Fruit fly (Drosophila melanogaster) whole organism, embryonic: ENCODE data around the gene CG15914.
A peak's percentile ranks its signal among the peaks of the same experiment; 100 is the strongest.

ENCODE experiments used
- ATbp ChIP-seq: fragments of 200-800 bp; sonication (Bioruptor generic); optimal IDR thresholded peaks from 2 replicates; lab custom pipeline; 2017; ENCODE audit warnings: missing biosample characterization, mild to moderate bottlenecking, missing genetic modification characterization, missing genetic modification reagents
- Aef1 ChIP-seq: fragments of 200-800 bp; sonication (Bioruptor generic); IDR thresholded peaks from 3 replicates; pipeline ENCODE4 v1.3.6; 2022; ENCODE audit warnings: missing biosample characterization, missing genetic modification characterization
- CG12391 ChIP-seq: fragments of 200-800 bp; sonication (Bioruptor generic); optimal IDR thresholded peaks from 3 replicates; lab custom pipeline; 2018; ENCODE audit warnings: missing biosample characterization, mild to moderate bottlenecking, missing genetic modification characterization, moderate library complexity
- CG12659 ChIP-seq: fragments of 200-800 bp; sonication (Bioruptor generic); optimal IDR thresholded peaks from 3 replicates; lab custom pipeline; 2017; ENCODE audit warnings: mild to moderate bottlenecking, missing biosample characterization, missing genetic modification reagents, missing genetic modification characterization
- CG13287 ChIP-seq: fragments of 200-800 bp; sonication (Bioruptor generic); IDR thresholded peaks from 2 replicates; pipeline ENCODE4 v1.3.6; 2022; ENCODE audit warnings: missing biosample characterization, missing genetic modification characterization; ENCODE audit not compliant: partially characterized antibody
- CG15696 ChIP-seq: fragments of 200-800 bp; sonication (Bioruptor generic); optimal IDR thresholded peaks from 2 replicates; lab custom pipeline; 2019; ENCODE audit warnings: missing biosample characterization, mild to moderate bottlenecking, missing genetic modification characterization, moderate library complexity
- CG2712 ChIP-seq: fragments of 200-800 bp; optimal IDR thresholded peaks from 3 replicates; lab custom pipeline; 2019; ENCODE audit warnings: missing biosample characterization, mild to moderate bottlenecking, missing genetic modification characterization, moderate library complexity
- CG30431 ChIP-seq: fragments of 200-800 bp; sonication (Bioruptor generic); optimal IDR thresholded peaks from 2 replicates; lab custom pipeline; 2017; ENCODE audit warnings: missing biosample characterization, missing genetic modification characterization
- CG4424 ChIP-seq: fragments of 200-800 bp; sonication (Bioruptor generic); optimal IDR thresholded peaks from 3 replicates; lab custom pipeline; 2016; ENCODE audit warnings: missing biosample characterization, missing genetic modification characterization
- CG4730 ChIP-seq: fragments of 200-800 bp; sonication (Bioruptor generic); IDR thresholded peaks from 2 replicates; pipeline ENCODE4 v1.3.6; 2022; ENCODE audit warnings: missing biosample characterization, missing genetic modification characterization
- CG7963 ChIP-seq: fragments of 200-800 bp; sonication (Bioruptor generic); IDR thresholded peaks from 3 replicates; pipeline ENCODE4 v1.3.6; 2022; ENCODE audit warnings: missing biosample characterization, missing genetic modification characterization; ENCODE audit not compliant: partially characterized antibody
- CG8924 ChIP-seq: fragments of 200-800 bp; optimal IDR thresholded peaks from 3 replicates; lab custom pipeline; 2019; ENCODE audit warnings: missing biosample characterization, mild to moderate bottlenecking, missing genetic modification characterization, moderate library complexity
- Camta ChIP-seq: fragments of 200-800 bp; sonication (Bioruptor generic); optimal IDR thresholded peaks from 2 replicates; lab custom pipeline; 2016; ENCODE audit warnings: missing biosample characterization, missing genetic modification characterization
- Dek ChIP-seq: fragments of 200-800 bp; sonication (Bioruptor generic); optimal IDR thresholded peaks from 3 replicates; lab custom pipeline; 2019; ENCODE audit warnings: missing biosample characterization, mild to moderate bottlenecking, missing genetic modification characterization, moderate library complexity
- Dip3 ChIP-seq: fragments of 200-800 bp; sonication (Bioruptor generic); optimal IDR thresholded peaks from 3 replicates; lab custom pipeline; 2016; ENCODE audit warnings: missing biosample characterization, missing genetic modification characterization
- Elba2 ChIP-seq: fragments of 200-800 bp; sonication (Bioruptor generic); optimal IDR thresholded peaks from 3 replicates; lab custom pipeline; 2016; ENCODE audit warnings: missing biosample characterization, missing genetic modification characterization
- H15 ChIP-seq: fragments of 200-800 bp; sonication (Bioruptor generic); IDR thresholded peaks from 3 replicates; pipeline ENCODE4 v1.3.6; 2022; ENCODE audit warnings: missing biosample characterization, missing genetic modification characterization
- HLH4C ChIP-seq: fragments of 200-800 bp; sonication (Bioruptor generic); IDR thresholded peaks from 3 replicates; pipeline ENCODE4 v1.3.6; 2022; ENCODE audit warnings: missing biosample characterization, missing genetic modification characterization; ENCODE audit not compliant: partially characterized antibody
- HmgD ChIP-seq: fragments of 200-800 bp; sonication (Bioruptor generic); optimal IDR thresholded peaks from 3 replicates; lab custom pipeline; 2016; ENCODE audit warnings: missing biosample characterization, missing genetic modification characterization
- HmgZ ChIP-seq: fragments of 200-800 bp; sonication (Bioruptor generic); optimal IDR thresholded peaks from 2 replicates; lab custom pipeline; 2018; ENCODE audit warnings: missing biosample characterization, mild to moderate bottlenecking, missing genetic modification characterization
- Lim3 ChIP-seq: fragments of 200-800 bp; sonication (Bioruptor generic); IDR thresholded peaks from 2 replicates; pipeline ENCODE4 v1.3.6; 2022; ENCODE audit warnings: missing biosample characterization, missing genetic modification characterization
- MESR4 ChIP-seq: fragments of 200-800 bp; sonication (Bioruptor generic); optimal IDR thresholded peaks from 2 replicates; lab custom pipeline; 2018; ENCODE audit warnings: missing biosample characterization, mild to moderate bottlenecking, missing genetic modification characterization, moderate library complexity
- Myb ChIP-seq: fragments of 200-800 bp; sonication (Bioruptor generic); optimal IDR thresholded peaks from 2 replicates; lab custom pipeline; 2016; ENCODE audit warnings: missing biosample characterization, missing genetic modification characterization
- NC2β ChIP-seq: fragments of 200-800 bp; sonication (Bioruptor generic); optimal IDR thresholded peaks from 2 replicates; lab custom pipeline; 2016; ENCODE audit warnings: missing biosample characterization, missing genetic modification characterization
- Nf-YB ChIP-seq: fragments of 200-800 bp; sonication (Bioruptor generic); optimal IDR thresholded peaks from 3 replicates; lab custom pipeline; 2019; ENCODE audit warnings: missing biosample characterization, mild to moderate bottlenecking, missing genetic modification characterization, moderate library complexity
- Opbp ChIP-seq: fragments of 200-800 bp; sonication (Bioruptor generic); IDR thresholded peaks from 3 replicates; pipeline ENCODE4 v1.3.6; 2022; ENCODE audit warnings: missing biosample characterization, missing genetic modification characterization; ENCODE audit not compliant: partially characterized antibody
- PHDP ChIP-seq: fragments of 200-800 bp; sonication (Bioruptor generic); optimal IDR thresholded peaks from 3 replicates; lab custom pipeline; 2018; ENCODE audit warnings: missing biosample characterization, mild to moderate bottlenecking, missing genetic modification characterization, moderate library complexity
- Scr ChIP-seq: fragments of 200-800 bp; sonication (Bioruptor generic); IDR thresholded peaks from 2 replicates; pipeline ENCODE4 v1.3.6; 2022; ENCODE audit warnings: missing biosample characterization, missing genetic modification characterization; ENCODE audit not compliant: partially characterized antibody
- Sry-β ChIP-seq: fragments of 200-800 bp; sonication (Bioruptor generic); optimal IDR thresholded peaks from 2 replicates; lab custom pipeline; 2018; ENCODE audit warnings: missing biosample characterization, mild to moderate bottlenecking, missing genetic modification characterization, moderate library complexity
- ac ChIP-seq: fragments of 200-800 bp; sonication (Bioruptor generic); optimal IDR thresholded peaks from 3 replicates; lab custom pipeline; 2017; ENCODE audit warnings: missing biosample characterization, mild to moderate bottlenecking, missing genetic modification characterization
- caup ChIP-seq: fragments of 200-800 bp; sonication (Bioruptor generic); optimal IDR thresholded peaks from 3 replicates; lab custom pipeline; 2017; ENCODE audit warnings: missing biosample characterization, mild to moderate bottlenecking, missing genetic modification characterization, moderate library complexity; ENCODE audit not compliant: severe bottlenecking
- cg ChIP-seq: fragments of 200-800 bp; sonication (Bioruptor generic); optimal IDR thresholded peaks from 3 replicates; lab custom pipeline; 2019; ENCODE audit warnings: missing biosample characterization, mild to moderate bottlenecking, missing genetic modification characterization, moderate library complexity
- corto ChIP-seq: fragments of 200-800 bp; sonication (Bioruptor generic); optimal IDR thresholded peaks from 2 replicates; lab custom pipeline; 2016; ENCODE audit warnings: missing biosample characterization, mild to moderate bottlenecking, missing genetic modification characterization, moderate library complexity
- dm ChIP-seq: fragments of 200-800 bp; sonication (Bioruptor generic); optimal IDR thresholded peaks from 3 replicates; lab custom pipeline; 2016; ENCODE audit warnings: missing biosample characterization, missing genetic modification characterization
- ftz-f1 ChIP-seq: fragments of 200-800 bp; sonication (Bioruptor generic); optimal IDR thresholded peaks from 2 replicates; lab custom pipeline; 2016; ENCODE audit warnings: missing biosample characterization, missing genetic modification characterization
- grau ChIP-seq: fragments of 200-800 bp; optimal IDR thresholded peaks from 3 replicates; lab custom pipeline; 2019; ENCODE audit warnings: missing biosample characterization, mild to moderate bottlenecking, missing genetic modification characterization, moderate library complexity
- hb ChIP-seq: fragments of 200-800 bp; sonication (Bioruptor generic); IDR thresholded peaks from 3 replicates; pipeline ENCODE4 v1.3.6; 2022; ENCODE audit warnings: missing biosample characterization, missing genetic modification characterization; ENCODE audit not compliant: partially characterized antibody
- insv ChIP-seq, 2 experiments: fragments of 200-800 bp; sonication (Bioruptor generic); optimal IDR thresholded peaks; 3 replicates each; lab custom pipeline; 2016 to 2018; ENCODE audit warnings: missing biosample characterization in 2 of 2, missing genetic modification characterization in 2 of 2
- jigr1 ChIP-seq: fragments of 200-800 bp; sonication (Bioruptor generic); IDR thresholded peaks from 3 replicates; pipeline ENCODE4 v1.3.6; 2022; ENCODE audit warnings: missing biosample characterization, missing genetic modification characterization
- kni ChIP-seq: fragments of 200-800 bp; sonication (Bioruptor generic); optimal IDR thresholded peaks from 3 replicates; lab custom pipeline; 2017; ENCODE audit warnings: mild to moderate bottlenecking, missing biosample characterization, missing genetic modification reagents, missing genetic modification characterization
- knrl ChIP-seq: fragments of 200-800 bp; sonication (Bioruptor generic); IDR thresholded peaks from 3 replicates; pipeline ENCODE4 v1.3.6; 2022; ENCODE audit warnings: missing biosample characterization, missing genetic modification characterization; ENCODE audit not compliant: partially characterized antibody
- nerfin-2 ChIP-seq: fragments of 200-800 bp; sonication (Bioruptor generic); IDR thresholded peaks from 2 replicates; pipeline ENCODE4 v1.3.6; 2022; ENCODE audit warnings: missing biosample characterization, missing genetic modification characterization; ENCODE audit not compliant: partially characterized antibody
- ranshi ChIP-seq: fragments of 200-800 bp; sonication (Bioruptor generic); IDR thresholded peaks from 2 replicates; pipeline ENCODE4 v1.3.6; 2022; ENCODE audit warnings: missing biosample characterization, missing genetic modification characterization
- sd ChIP-seq: fragments of 200-800 bp; sonication (Bioruptor generic); optimal IDR thresholded peaks from 3 replicates; lab custom pipeline; 2018; ENCODE audit warnings: missing biosample characterization, mild to moderate bottlenecking, missing genetic modification characterization, moderate library complexity
- sens ChIP-seq: fragments of 200-800 bp; sonication (Bioruptor generic); peaks from one replicate; lab custom pipeline; 2016; ENCODE audit warnings: missing biosample characterization, missing genetic modification characterization
- tio ChIP-seq: fragments of 200-800 bp; sonication (Bioruptor generic); optimal IDR thresholded peaks from 2 replicates; lab custom pipeline; 2017; ENCODE audit warnings: missing biosample characterization, missing genetic modification characterization, inconsistent platforms
- trem ChIP-seq: fragments of 200-800 bp; optimal IDR thresholded peaks from 3 replicates; lab custom pipeline; 2019; ENCODE audit warnings: missing biosample characterization, mild to moderate bottlenecking, missing genetic modification characterization, moderate library complexity
- unc-4 ChIP-seq: fragments of 200-800 bp; sonication (Bioruptor generic); IDR thresholded peaks from 2 replicates; pipeline ENCODE4 v1.3.6; 2022; ENCODE audit warnings: missing biosample characterization, missing genetic modification characterization; ENCODE audit not compliant: partially characterized antibody
- zen ChIP-seq: fragments of 200-800 bp; sonication (Bioruptor generic); optimal IDR thresholded peaks from 3 replicates; lab custom pipeline; 2018; ENCODE audit warnings: missing biosample characterization, mild to moderate bottlenecking, missing genetic modification characterization, moderate library complexity
- zen2 ChIP-seq: fragments of 200-800 bp; sonication (Bioruptor generic); IDR thresholded peaks from 3 replicates; pipeline ENCODE4 v1.3.6; 2022; ENCODE audit warnings: missing biosample characterization, missing genetic modification characterization; ENCODE audit not compliant: partially characterized antibody

CG15914 gene

DNA sequence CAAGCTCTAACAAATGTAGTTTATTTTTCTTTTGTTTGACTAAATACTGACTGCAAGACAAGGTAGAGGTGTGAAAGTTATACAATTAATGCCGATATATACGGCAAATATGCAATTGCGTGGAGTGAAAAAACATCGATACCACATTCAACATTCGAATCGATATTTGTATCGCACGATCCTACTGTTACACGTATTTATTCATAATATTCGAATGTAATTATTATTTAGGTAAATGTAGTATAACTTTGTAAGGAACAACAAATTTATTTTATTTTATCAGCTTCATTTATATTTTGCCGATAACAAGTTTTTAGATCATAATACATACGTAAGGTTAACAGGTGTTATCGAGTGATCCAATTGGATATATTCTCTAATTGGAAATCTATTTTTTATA lies 17.8 kb upstream of the CG15914 start, which contains the start of gene Chc:
TSS of gene Chc (minus strand) at position 98 of the 400 bp plus-strand sequence.
- no peak for TF ChIP-seq NC2β (GFP tag; lab: Kevin White, UChicago)
- peak; percentile 9 for TF ChIP-seq grau (tag; lab: Kevin White, UChicago)
- peak; percentile 97 for TF ChIP-seq CG7963
- TF ChIP-seq insv (GFP tag; optimal IDR thresholded peaks at IDR 0.05; lab: Kevin White, UChicago), result peak; percentile 72 to 97
- TF ChIP-seq nerfin-2, result peak; percentile 93
- peak; percentile 69 for TF ChIP-seq sd
- TF ChIP-seq jigr1 (GFP tag; lab: Robert Waterston, UW), result no peak
- no peak for TF ChIP-seq Elba2 (GFP tag; lab: Kevin White, UChicago)
- peak; percentile 96 for TF ChIP-seq hb
- TF ChIP-seq knrl (GFP tag; lab: Robert Waterston, UW), result peak; percentile 96
- TF ChIP-seq Opbp (GFP tag; lab: Robert Waterston, UW), result peak; percentile 98
- TF ChIP-seq HLH4C (GFP tag; lab: Robert Waterston, UW), result peak; percentile 98
- no peak for TF ChIP-seq cg (GFP tag; lab: Kevin White, UChicago)
- TF ChIP-seq Scr (GFP tag; lab: Robert Waterston, UW), result peak; percentile 97
- no peak for TF ChIP-seq Aef1 (GFP tag; lab: Robert Waterston, UW)
- peak; percentile 57 for TF ChIP-seq sens
- TF ChIP-seq CG13287 (GFP tag; lab: Robert Waterston, UW), result peak; percentile 96
- TF ChIP-seq Dek (tag; lab: Kevin White, UChicago), result no peak
- no peak for TF ChIP-seq Sry-β
- TF ChIP-seq HmgZ (tag; lab: Kevin White, UChicago), result peak; percentile 58
- TF ChIP-seq HmgD (GFP tag; lab: Kevin White, UChicago), result no peak
- no peak for TF ChIP-seq kni (GFP tag; lab: Kevin White, UChicago)
- no peak for TF ChIP-seq Dip3 (GFP tag; lab: Kevin White, UChicago)
- no peak for TF ChIP-seq caup (GFP tag; lab: Kevin White, UChicago)
- no peak for TF ChIP-seq ac (GFP tag; lab: Kevin White, UChicago)
- no peak for TF ChIP-seq Lim3 (GFP tag; lab: Robert Waterston, UW)
- TF ChIP-seq Camta (GFP tag; lab: Kevin White, UChicago), result no peak
- no peak for TF ChIP-seq ftz-f1 (GFP tag; lab: Kevin White, UChicago)
- TF ChIP-seq unc-4 (GFP tag; lab: Robert Waterston, UW), result peak; percentile 95
- no peak for TF ChIP-seq ranshi (GFP tag; lab: Robert Waterston, UW)
- TF ChIP-seq CG30431 (GFP tag; lab: Kevin White, UChicago), result no peak
- TF ChIP-seq tio (GFP tag; lab: Kevin White, UChicago), result no peak
- no peak for TF ChIP-seq H15 (GFP tag; lab: Robert Waterston, UW)
- TF ChIP-seq CG12391 (tag; lab: Kevin White, UChicago), result peak; percentile 3
- TF ChIP-seq CG8924 (tag; lab: Kevin White, UChicago), result peak; percentile 29
- TF ChIP-seq corto (GFP tag; lab: Kevin White, UChicago), result no peak
- no peak for TF ChIP-seq Nf-YB (GFP tag; lab: Kevin White, UChicago)
- TF ChIP-seq Myb (GFP tag; lab: Kevin White, UChicago), result peak; percentile 40
- TF ChIP-seq zen (tag; lab: Kevin White, UChicago), result no peak
- peak; percentile 44 for TF ChIP-seq trem (tag; lab: Kevin White, UChicago)
- TF ChIP-seq CG4730 (GFP tag; lab: Robert Waterston, UW), result no peak
- TF ChIP-seq ATbp, result no peak
- TF ChIP-seq CG2712 (tag; lab: Kevin White, UChicago), result peak; percentile 4
- TF ChIP-seq CG4424 (GFP tag; lab: Kevin White, UChicago), result no peak
- TF ChIP-seq MESR4 (GFP tag; lab: Kevin White, UChicago), result peak; percentile 7
- TF ChIP-seq CG15696 (tag; lab: Kevin White, UChicago), result no peak
- peak; percentile 3 for TF ChIP-seq CG12659 (GFP tag; lab: Kevin White, UChicago)
- no peak for TF ChIP-seq dm (GFP tag; lab: Kevin White, UChicago)
- TF ChIP-seq PHDP, result no peak
- TF ChIP-seq zen2 (GFP tag; lab: Robert Waterston, UW), result peak; percentile 95
